Fruit fly (Drosophila melanogaster) whole organism, embryonic: ENCODE results near the gene CrebB.
A peak's percentile ranks its signal among the peaks of the same experiment; 100 is the strongest.

Experiments used
- CG11695 ChIP-seq: fragments of 200-800 bp; sonication (Bioruptor generic); IDR thresholded peaks from 3 replicates; pipeline ENCODE4 v1.3.6; 2022; ENCODE audit warnings: missing biosample characterization, missing genetic modification characterization
- CG14014 ChIP-seq: fragments of 200-800 bp; sonication (Bioruptor generic); IDR thresholded peaks from 2 replicates; pipeline ENCODE4 v1.3.6; 2022; ENCODE audit warnings: missing biosample characterization, missing genetic modification characterization
- CG14710 ChIP-seq: fragments of 200-800 bp; sonication (Bioruptor generic); optimal IDR thresholded peaks from 3 replicates; lab custom pipeline; 2019; ENCODE audit warnings: missing biosample characterization, mild to moderate bottlenecking, missing genetic modification characterization, moderate library complexity
- CG17186 ChIP-seq: fragments of 200-800 bp; sonication (Bioruptor generic); optimal IDR thresholded peaks from 3 replicates; lab custom pipeline; 2017; ENCODE audit warnings: missing biosample characterization, missing genetic modification reagents, missing genetic modification characterization
- CG17568 ChIP-seq: fragments of 200-800 bp; sonication (Bioruptor generic); optimal IDR thresholded peaks from 2 replicates; lab custom pipeline; 2018; ENCODE audit warnings: missing biosample characterization, mild to moderate bottlenecking, missing genetic modification characterization, moderate library complexity
- CG17912 ChIP-seq: fragments of 200-800 bp; sonication (Bioruptor generic); optimal IDR thresholded peaks from 2 replicates; lab custom pipeline; 2018; ENCODE audit warnings: missing biosample characterization, mild to moderate bottlenecking, missing genetic modification characterization
- CG18619 ChIP-seq: fragments of 200-800 bp; sonication (Bioruptor generic); optimal IDR thresholded peaks from 3 replicates; lab custom pipeline; 2017; ENCODE audit warnings: missing biosample characterization, mild to moderate bottlenecking, missing genetic modification characterization
- CG2712 ChIP-seq: fragments of 200-800 bp; optimal IDR thresholded peaks from 3 replicates; lab custom pipeline; 2019; ENCODE audit warnings: missing biosample characterization, mild to moderate bottlenecking, missing genetic modification characterization, moderate library complexity
- CG31224 ChIP-seq: fragments of 200-800 bp; sonication (Bioruptor generic); IDR thresholded peaks from 2 replicates; pipeline ENCODE4 v1.3.6; 2022; ENCODE audit warnings: missing biosample characterization, missing genetic modification characterization
- CG32772 ChIP-seq: fragments of 200-800 bp; sonication (Bioruptor generic); IDR thresholded peaks from 2 replicates; pipeline ENCODE4 v1.3.6; 2022; ENCODE audit warnings: missing biosample characterization, missing genetic modification characterization
- CG3407 ChIP-seq: fragments of 200-800 bp; sonication (Bioruptor generic); optimal IDR thresholded peaks from 2 replicates; lab custom pipeline; 2018; ENCODE audit warnings: missing biosample characterization, mild to moderate bottlenecking, missing genetic modification characterization
- CG34376 ChIP-seq: fragments of 200-800 bp; sonication (Bioruptor generic); optimal IDR thresholded peaks from 2 replicates; lab custom pipeline; 2018; ENCODE audit warnings: missing biosample characterization, mild to moderate bottlenecking, missing genetic modification characterization
- CG6654 ChIP-seq: fragments of 200-800 bp; sonication (Bioruptor generic); optimal IDR thresholded peaks from 2 replicates; lab custom pipeline; 2017; ENCODE audit warnings: missing biosample characterization, mild to moderate bottlenecking, missing genetic modification characterization
- CG8281 ChIP-seq: fragments of 200-800 bp; sonication (Bioruptor generic); optimal IDR thresholded peaks from 2 replicates; lab custom pipeline; 2018; ENCODE audit warnings: missing biosample characterization, mild to moderate bottlenecking, missing genetic modification characterization, moderate library complexity
- CG8944 ChIP-seq: fragments of 200-800 bp; sonication (Bioruptor generic); optimal IDR thresholded peaks from 3 replicates; lab custom pipeline; 2016; ENCODE audit warnings: missing biosample characterization, missing genetic modification characterization
- CHES-1-like ChIP-seq: fragments of 200-800 bp; sonication (Bioruptor generic); optimal IDR thresholded peaks from 2 replicates; lab custom pipeline; 2016; ENCODE audit warnings: missing biosample characterization, missing genetic modification characterization
- Chrac-16 ChIP-seq: fragments of 200-800 bp; sonication (Bioruptor generic); optimal IDR thresholded peaks from 3 replicates; lab custom pipeline; 2016; ENCODE audit warnings: missing biosample characterization, missing genetic modification characterization
- D19B ChIP-seq: fragments of 200-800 bp; sonication (Bioruptor generic); optimal IDR thresholded peaks from 2 replicates; lab custom pipeline; 2017; ENCODE audit warnings: missing biosample characterization, mild to moderate bottlenecking, missing genetic modification characterization
- Dip2 ChIP-seq: fragments of 200-800 bp; sonication (Bioruptor generic); IDR thresholded peaks from 2 replicates; pipeline ENCODE4 v1.3.6; 2022; ENCODE audit warnings: missing biosample characterization, missing genetic modification characterization
- Dref ChIP-seq: fragments of 200-800 bp; sonication (Bioruptor generic); IDR thresholded peaks from 2 replicates; pipeline ENCODE4 v1.3.6; 2022; ENCODE audit warnings: missing biosample characterization, missing genetic modification characterization
- Ets65A ChIP-seq: fragments of 200-800 bp; sonication (Bioruptor generic); peaks from one replicate; lab custom pipeline; 2016; ENCODE audit warnings: missing biosample characterization, missing genetic modification characterization
- Gsc ChIP-seq: fragments of 200-800 bp; sonication (Bioruptor generic); IDR thresholded peaks from 2 replicates; pipeline ENCODE4 v1.3.6; 2022; ENCODE audit warnings: missing biosample characterization, missing genetic modification characterization
- MTF-1 ChIP-seq: fragments of 200-800 bp; sonication (Bioruptor generic); optimal IDR thresholded peaks from 2 replicates; lab custom pipeline; 2018; ENCODE audit warnings: missing biosample characterization, mild to moderate bottlenecking, missing genetic modification characterization, borderline replicate concordance
- Mad ChIP-seq: fragments of 200-800 bp; sonication (Bioruptor generic); optimal IDR thresholded peaks from 2 replicates; lab custom pipeline; 2016; ENCODE audit warnings: missing biosample characterization, missing genetic modification characterization
- Max ChIP-seq: fragments of 200-800 bp; sonication (Bioruptor generic); optimal IDR thresholded peaks from 2 replicates; lab custom pipeline; 2016; ENCODE audit warnings: missing biosample characterization, mild to moderate bottlenecking, missing genetic modification characterization
- Optix ChIP-seq: fragments of 200-800 bp; sonication (Bioruptor generic); IDR thresholded peaks from 3 replicates; pipeline ENCODE4 v1.3.6; 2022; ENCODE audit warnings: missing biosample characterization, missing genetic modification characterization
- Rx ChIP-seq: fragments of 200-800 bp; sonication (Bioruptor generic); IDR thresholded peaks from 2 replicates; pipeline ENCODE4 v1.3.6; 2022; ENCODE audit warnings: missing biosample characterization, missing genetic modification characterization
- Sox102F ChIP-seq: fragments of 200-800 bp; sonication (Bioruptor generic); optimal IDR thresholded peaks from 2 replicates; lab custom pipeline; 2018; ENCODE audit warnings: missing biosample characterization, mild to moderate bottlenecking, missing genetic modification characterization, moderate library complexity
- ara ChIP-seq: fragments of 200-800 bp; sonication (Bioruptor generic); IDR thresholded peaks from 2 replicates; pipeline ENCODE4 v1.3.6; 2022; ENCODE audit warnings: missing biosample characterization, missing genetic modification characterization
- br ChIP-seq: fragments of >200 bp; optimal IDR thresholded peaks from 2 replicates; lab custom pipeline; 2017
- cas ChIP-seq: fragments of 200-800 bp; sonication (Bioruptor generic); IDR thresholded peaks from 2 replicates; pipeline ENCODE4 v1.3.6; 2022; ENCODE audit warnings: missing biosample characterization, missing genetic modification characterization
- cg ChIP-seq: fragments of 200-800 bp; sonication (Bioruptor generic); optimal IDR thresholded peaks from 3 replicates; lab custom pipeline; 2019; ENCODE audit warnings: missing biosample characterization, mild to moderate bottlenecking, missing genetic modification characterization, moderate library complexity
- ewg ChIP-seq: fragments of 200-800 bp; sonication (Bioruptor generic); optimal IDR thresholded peaks from 3 replicates; lab custom pipeline; 2017; ENCODE audit warnings: mild to moderate bottlenecking, missing biosample characterization, missing genetic modification reagents, missing genetic modification characterization
- gfzf ChIP-seq: fragments of 200-800 bp; sonication (Bioruptor generic); optimal IDR thresholded peaks from 2 replicates; lab custom pipeline; 2016; ENCODE audit warnings: missing biosample characterization, mild to moderate bottlenecking, missing genetic modification characterization, moderate library complexity
- gro ChIP-seq: fragments of 200-800 bp; sonication (Bioruptor generic); optimal IDR thresholded peaks from 2 replicates; lab custom pipeline; 2016; ENCODE audit warnings: missing biosample characterization, missing genetic modification characterization
- gt ChIP-seq: fragments of 200-800 bp; sonication (Bioruptor generic); IDR thresholded peaks from 2 replicates; pipeline ENCODE4 v1.3.6; 2022; ENCODE audit warnings: missing biosample characterization, missing genetic modification characterization
- hkb ChIP-seq, 2 experiments: fragments of 200-800 bp in 1 of 2; fragments of >200 bp in 1 of 2; sonication (Bioruptor generic) in 1 of 2; IDR thresholded peaks in 1 of 2; optimal IDR thresholded peaks in 1 of 2; 2 replicates each; pipeline versions ENCODE4 v1.3.6 to Lab custom; 2017 to 2022; ENCODE audit warnings: missing biosample characterization in 1 of 2, missing genetic modification characterization in 1 of 2
- kni ChIP-seq: fragments of 200-800 bp; sonication (Bioruptor generic); optimal IDR thresholded peaks from 3 replicates; lab custom pipeline; 2017; ENCODE audit warnings: mild to moderate bottlenecking, missing biosample characterization, missing genetic modification reagents, missing genetic modification characterization
- lov ChIP-seq, 2 experiments: fragments of 200-800 bp in 1 of 2; fragments of >200 bp in 1 of 2; sonication (Bioruptor generic) in 1 of 2; IDR thresholded peaks in 1 of 2; optimal IDR thresholded peaks in 1 of 2; 2 replicates in 1 of 2; 3 replicates in 1 of 2; pipeline versions ENCODE4 v1.3.6 to Lab custom; 2017 to 2022; ENCODE audit warnings: missing biosample characterization in 1 of 2, missing genetic modification characterization in 1 of 2
- mirr ChIP-seq: fragments of 200-800 bp; sonication (Bioruptor generic); optimal IDR thresholded peaks from 3 replicates; lab custom pipeline; 2018; ENCODE audit warnings: missing biosample characterization, mild to moderate bottlenecking, missing genetic modification characterization
- p53 ChIP-seq: fragments of 200-800 bp; sonication (Bioruptor generic); optimal IDR thresholded peaks from 2 replicates; lab custom pipeline; 2016; ENCODE audit warnings: missing biosample characterization, missing genetic modification characterization
- peb ChIP-seq: fragments of 200-800 bp; sonication (Bioruptor generic); IDR thresholded peaks from 2 replicates; pipeline ENCODE4 v1.3.6; 2022; ENCODE audit warnings: missing biosample characterization, missing genetic modification characterization
- pita ChIP-seq: fragments of 200-800 bp; sonication (Bioruptor generic); optimal IDR thresholded peaks from 2 replicates; lab custom pipeline; 2017; ENCODE audit warnings: missing biosample characterization, mild to moderate bottlenecking, missing genetic modification characterization
- psq ChIP-seq: fragments of 200-800 bp; sonication (Bioruptor generic); optimal IDR thresholded peaks from 2 replicates; lab custom pipeline; 2017; ENCODE audit warnings: missing biosample characterization, missing genetic modification characterization
- run ChIP-seq: fragments of 200-800 bp; sonication (Bioruptor generic); optimal IDR thresholded peaks from 3 replicates; lab custom pipeline; 2018; ENCODE audit warnings: missing biosample characterization, mild to moderate bottlenecking, missing genetic modification characterization
- schlank ChIP-seq: fragments of 200-800 bp; sonication (Bioruptor generic); optimal IDR thresholded peaks from 2 replicates; lab custom pipeline; 2018; ENCODE audit warnings: missing biosample characterization, mild to moderate bottlenecking, missing genetic modification characterization
- seq ChIP-seq: fragments of 200-800 bp; sonication (Bioruptor generic); IDR thresholded peaks from 2 replicates; pipeline ENCODE4 v1.3.6; 2022; ENCODE audit warnings: missing biosample characterization, missing genetic modification characterization
- sisA ChIP-seq: fragments of 200-800 bp; sonication (Bioruptor generic); IDR thresholded peaks from 2 replicates; pipeline ENCODE4 v1.3.6; 2022; ENCODE audit warnings: missing biosample characterization, missing genetic modification characterization
- vfl ChIP-seq: fragments of 200-800 bp; sonication (Bioruptor generic); optimal IDR thresholded peaks from 2 replicates; lab custom pipeline; 2016; ENCODE audit warnings: missing biosample characterization, missing genetic modification characterization
- wdn ChIP-seq: fragments of 200-800 bp; sonication (Bioruptor generic); IDR thresholded peaks from 2 replicates; pipeline ENCODE4 v1.3.6; 2022; ENCODE audit warnings: missing biosample characterization, missing genetic modification characterization
- zen ChIP-seq: fragments of 200-800 bp; sonication (Bioruptor generic); optimal IDR thresholded peaks from 3 replicates; lab custom pipeline; 2018; ENCODE audit warnings: missing biosample characterization, mild to moderate bottlenecking, missing genetic modification characterization, moderate library complexity
- zfh2 ChIP-seq: fragments of 200-800 bp; sonication (Bioruptor generic); optimal IDR thresholded peaks from 2 replicates; lab custom pipeline; 2016; ENCODE audit warnings: missing biosample characterization, missing genetic modification characterization

CrebB gene

dm6 chrX:18357756-18358182 lies 8.4 kb upstream of the CrebB start (continued):
- TF ChIP-seq pita (no peak), Chrac-16 (GFP tag; lab: Kevin White, UChicago) (no peak), CG14710 (peak; percentile 9), Sox102F (GFP tag; lab: Kevin White, UChicago) (no peak), ara (GFP tag; lab: Robert Waterston, UW) (0 out of 2 replicates have a peak, but pooled peaks have one; percentile 45), CG17186 (no peak), peb (GFP tag; lab: Robert Waterston, UW) (no peak), hkb (optimal IDR thresholded peaks at IDR 0.05; lab: Kevin White, UChicago) (no peak), hkb (GFP tag; IDR thresholded peaks at IDR 0.05; lab: Robert Waterston, UW) (no peak), Mad (GFP tag; lab: Kevin White, UChicago) (no peak), br (no peak), Optix (GFP tag; lab: Robert Waterston, UW) (0 out of 3 replicates have a peak, but pooled peaks have one; percentile 30), CG11695 (no peak), psq (GFP tag; lab: Kevin White, UChicago) (no peak), Max (GFP tag; lab: Kevin White, UChicago) (no peak), CHES-1-like (no peak), CG3407 (GFP tag; lab: Kevin White, UChicago) (no peak), run (tag; lab: Kevin White, UChicago) (no peak), CG8281 (tag; lab: Kevin White, UChicago) (no peak), gt (GFP tag; lab: Robert Waterston, UW) (no peak), MTF-1 (GFP tag; lab: Kevin White, UChicago) (no peak), Gsc (no peak), Dref (GFP tag; lab: Robert Waterston, UW) (no peak), schlank (tag; lab: Kevin White, UChicago) (no peak), zfh2 (GFP tag; lab: Kevin White, UChicago) (no peak), zen (tag; lab: Kevin White, UChicago) (no peak), Dip2 (GFP tag; lab: Robert Waterston, UW) (no peak), CG31224 (GFP tag; lab: Robert Waterston, UW) (no peak), CG14014 (GFP tag; lab: Robert Waterston, UW) (no peak), cas (GFP tag; lab: Robert Waterston, UW) (no peak), CG34376 (no peak), mirr (GFP tag; lab: Kevin White, UChicago) (no peak), CG8944 (no peak), CG6654 (GFP tag; lab: Kevin White, UChicago) (no peak), cg (peak; percentile 90), CG2712 (peak; percentile 14), CG32772 (GFP tag; lab: Robert Waterston, UW) (no peak), Ets65A (GFP tag; lab: Kevin White, UChicago) (peak; percentile 90), vfl (GFP tag; lab: Kevin White, UChicago) (no peak), sisA (GFP tag; lab: Robert Waterston, UW) (no peak), CG17912 (GFP tag; lab: Kevin White, UChicago) (no peak), kni (GFP tag; lab: Kevin White, UChicago) (no peak), seq (GFP tag; lab: Robert Waterston, UW) (no peak), gro (no peak), ewg (GFP tag; lab: Kevin White, UChicago) (peak; percentile 1), gfzf (GFP tag; lab: Kevin White, UChicago) (no peak), p53 (peak; percentile 0), CG18619 (GFP tag; lab: Kevin White, UChicago) (no peak), wdn (GFP tag; lab: Robert Waterston, UW) (no peak), Rx (GFP tag; lab: Robert Waterston, UW) (no peak), lov (optimal IDR thresholded peaks at IDR 0.05; lab: Kevin White, UChicago) (no peak), lov (GFP tag; IDR thresholded peaks at IDR 0.05; lab: Robert Waterston, UW) (no peak), CG17568 (no peak), D19B (GFP tag; lab: Kevin White, UChicago) (no peak)
